Fruit fly (Drosophila melanogaster) Kc167 (cell line): ENCODE data around the gene CG8924.

Source experiments
- Myc ChIP-seq: fragments of >200 bp; optimal IDR thresholded peaks from 2 replicates; lab custom pipeline; 2017; ENCODE audit warnings: missing external identifiers
- h ChIP-seq: fragments of >200 bp; optimal IDR thresholded peaks from 3 replicates; lab custom pipeline; 2018; ENCODE audit warnings: missing external identifiers
- insv ChIP-seq: fragments of >200 bp; optimal IDR thresholded peaks from 3 replicates; lab custom pipeline; 2018; ENCODE audit warnings: missing external identifiers
- psq ChIP-seq: fragments of >200 bp; optimal IDR thresholded peaks from 2 replicates; lab custom pipeline; 2017; ENCODE audit warnings: missing external identifiers

DNA sequence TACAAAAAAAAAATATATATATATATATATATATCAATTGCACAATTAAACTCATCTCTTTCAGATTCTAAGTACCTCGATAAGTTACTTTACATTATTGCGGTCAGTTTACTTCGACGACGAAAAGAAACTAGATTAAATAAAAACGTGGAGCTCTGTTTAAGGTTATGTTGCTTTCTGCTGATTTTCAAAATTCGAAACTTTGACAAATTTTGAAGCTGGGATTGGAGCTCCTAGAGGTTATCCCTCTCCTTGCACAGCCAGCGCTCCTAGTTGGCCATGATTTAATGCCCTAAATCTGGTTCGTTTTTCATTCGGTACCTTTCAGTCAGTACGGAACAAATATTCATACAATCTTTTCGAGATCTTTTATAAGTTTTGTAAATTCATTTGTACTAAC is 35.7 kb downstream of the CG8924 start, which contains the start of gene CG42766:
- TF ChIP-seq psq (lab: Kevin White, UChicago) (no peak), h (lab: Kevin White, UChicago) (no peak), Myc (lab: Kevin White, UChicago) (no peak), insv (lab: Kevin White, UChicago) (no peak)
